Fruit fly (Drosophila melanogaster): ENCODE data around the gene CG33263.
A peak's percentile ranks its signal among the peaks of the same experiment; 100 is the strongest.

Gene CG33263

DNA sequence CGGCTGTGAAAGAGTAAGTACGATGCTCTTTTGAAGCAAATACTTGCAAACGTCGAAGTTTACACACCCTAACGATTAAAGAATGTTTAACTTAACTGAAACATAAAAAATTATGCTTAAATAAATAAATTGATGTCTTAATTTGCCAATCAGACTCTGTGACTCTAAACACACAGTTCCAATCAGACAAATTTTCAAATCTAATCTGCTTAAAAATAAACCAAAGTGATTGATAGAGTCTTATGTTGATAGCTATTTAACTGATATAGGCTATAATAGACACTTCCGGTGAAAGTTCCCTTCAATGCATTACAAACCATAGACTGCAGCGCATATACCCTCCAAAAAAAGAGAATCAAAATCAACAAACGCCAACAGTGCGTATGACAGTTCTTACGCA, 27.6 kb upstream of the CG33263 start (continued):
- TF ChIP-seq Pdp1 (GFP tag; optimal IDR thresholded peaks at IDR 0.05) (peak in 1 of 2 experiments; percentile 81), ro (GFP tag; IDR thresholded peaks at IDR 0.05) (no peak), CG1647 (GFP tag; optimal IDR thresholded peaks at IDR 0.05) (no peak), CoRest (tag; optimal IDR thresholded peaks at IDR 0.05) (peak; percentile 6)

DNA sequence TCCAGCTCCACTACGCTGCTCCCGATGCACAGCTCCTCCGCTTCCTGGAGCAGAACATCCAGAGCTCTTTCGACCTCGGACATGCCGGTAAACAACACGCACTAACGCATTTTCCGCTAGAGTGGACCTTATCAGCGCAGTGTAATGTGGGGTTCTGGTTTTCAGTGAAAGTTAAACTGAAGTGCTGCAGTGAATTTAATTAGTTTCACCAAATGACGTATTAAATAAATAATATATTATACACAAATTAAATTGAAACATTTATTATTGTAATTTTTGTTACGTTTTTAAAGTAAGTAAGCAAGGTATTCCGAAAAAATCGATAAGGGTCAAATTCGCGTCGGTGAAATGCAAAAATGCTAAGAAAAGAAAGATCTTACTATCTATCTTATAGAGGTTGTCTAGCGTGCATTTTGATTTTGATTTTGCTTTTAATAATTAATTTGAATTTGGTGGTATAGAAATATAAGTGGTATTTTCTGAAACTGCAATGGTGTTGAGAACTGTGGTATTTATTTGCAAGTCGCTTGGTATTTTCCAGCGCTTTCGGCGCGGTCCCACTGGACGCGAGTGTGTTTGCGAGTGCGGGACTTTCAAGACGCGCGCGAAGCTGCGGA, 26.3 kb upstream of the CG33263 start, which contains the start of the genes JMJD7 and CG10738:
Gene JMJD7, minus strand, starts transcription at position 107 of the 617 bp plus-strand sequence.
Gene CG10738, plus strand, starts transcription at position 594 of the 617 bp plus-strand sequence.
- no peak for TF ChIP-seq tll (GFP tag; optimal IDR thresholded peaks at IDR 0.05)
- peak; percentile 35 for TF ChIP-seq Fer3 (tag; optimal IDR thresholded peaks at IDR 0.05)
- peak; percentile 79 for TF ChIP-seq Sox100B (GFP tag; optimal IDR thresholded peaks at IDR 0.05)
- peak; percentile 86 for TF ChIP-seq CG11456 (GFP tag; IDR thresholded peaks at IDR 0.05)
- TF ChIP-seq HLH4C (GFP tag; IDR thresholded peaks at IDR 0.05; ENCODE audit: partially characterized antibody) = no peak
- no peak for TF ChIP-seq CG3407 (GFP tag; optimal IDR thresholded peaks at IDR 0.05)
- peak; percentile 53; the same call in 1 of the 2 replicates for TF ChIP-seq cas (GFP tag; IDR thresholded peaks at IDR 0.05)
- TF ChIP-seq CG1233 (GFP tag; optimal IDR thresholded peaks at IDR 0.05) = no peak
- peak; percentile 84 for TF ChIP-seq Ada2b (GFP tag; IDR thresholded peaks at IDR 0.05)
- TF ChIP-seq CG8388 (GFP tag; optimal IDR thresholded peaks at IDR 0.05) = no peak
- TF ChIP-seq Rfx (GFP tag; IDR thresholded peaks at IDR 0.05) = peak; percentile 88
- peak; percentile 51; the same call in 1 of the 2 replicates for TF ChIP-seq CG31441 (GFP tag; IDR thresholded peaks at IDR 0.05)
- peak; percentile 27 for TF ChIP-seq CG6813 (GFP tag; optimal IDR thresholded peaks at IDR 0.05)
- no peak for TF ChIP-seq sna (GFP tag; IDR thresholded peaks at IDR 0.05; ENCODE audit: partially characterized antibody)
- no peak for TF ChIP-seq sd (tag; optimal IDR thresholded peaks at IDR 0.05)
- TF ChIP-seq nau (GFP tag; optimal IDR thresholded peaks at IDR 0.05) = no peak
- TF ChIP-seq CG11504 (tag; optimal IDR thresholded peaks at IDR 0.05) = peak; percentile 81
- TF ChIP-seq CG7839 (tag; optimal IDR thresholded peaks at IDR 0.05) = peak; percentile 11
- TF ChIP-seq dmrt99B (tag; optimal IDR thresholded peaks at IDR 0.05) = peak; percentile 18
- no peak for TF ChIP-seq NC2β (GFP tag; optimal IDR thresholded peaks at IDR 0.05)
- peak; percentile 58; the same call in 1 of the 2 replicates for TF ChIP-seq Awh (GFP tag; IDR thresholded peaks at IDR 0.05)
- no peak for TF ChIP-seq CG12299 (tag; optimal IDR thresholded peaks at IDR 0.05)
- no peak for TF ChIP-seq ewg (GFP tag; optimal IDR thresholded peaks at IDR 0.05)
- no peak for TF ChIP-seq grn (GFP tag; optimal IDR thresholded peaks at IDR 0.05)
- TF ChIP-seq tin (GFP tag; optimal IDR thresholded peaks at IDR 0.05) = peak; percentile 87
- TF ChIP-seq gsb-n (tag; optimal IDR thresholded peaks at IDR 0.05) = no peak
- no peak for TF ChIP-seq Jarid2 (GFP tag; optimal IDR thresholded peaks at IDR 0.05)
- TF ChIP-seq Mes4 (GFP tag; optimal IDR thresholded peaks at IDR 0.05) = no peak
- peak; percentile 31 for TF ChIP-seq CG10979 (tag; optimal IDR thresholded peaks at IDR 0.05)
- no peak for TF ChIP-seq br (optimal IDR thresholded peaks at IDR 0.05)
- TF ChIP-seq mam (GFP tag; optimal IDR thresholded peaks at IDR 0.05) = peak; percentile 19
- TF ChIP-seq pfk (GFP tag; optimal IDR thresholded peaks at IDR 0.05) = no peak
- TF ChIP-seq ham (GFP tag; IDR thresholded peaks at IDR 0.05) = no peak
- TF ChIP-seq gfzf (GFP tag; optimal IDR thresholded peaks at IDR 0.05) = peak; percentile 87
- no peak for TF ChIP-seq chn (GFP tag; optimal IDR thresholded peaks at IDR 0.05)
- no peak for TF ChIP-seq crc (GFP tag; optimal IDR thresholded peaks at IDR 0.05)
- no peak for TF ChIP-seq CG10462 (GFP tag; optimal IDR thresholded peaks at IDR 0.05)
- TF ChIP-seq luna (GFP tag; optimal IDR thresholded peaks at IDR 0.05) = no peak
- no peak for TF ChIP-seq Hey (tag; optimal IDR thresholded peaks at IDR 0.05)
- TF ChIP-seq Hmx (GFP tag; optimal IDR thresholded peaks at IDR 0.05) = no peak
- TF ChIP-seq pnt (GFP tag; optimal IDR thresholded peaks at IDR 0.05) = no peak
- TF ChIP-seq Dref (GFP tag; IDR thresholded peaks at IDR 0.05) = no peak; the same call in 1 of the 2 replicates
- TF ChIP-seq D (optimal IDR thresholded peaks at IDR 0.05) = no peak
- peak; percentile 68 for TF ChIP-seq D (GFP tag; optimal IDR thresholded peaks at IDR 0.05)
- TF ChIP-seq en (GFP tag; optimal IDR thresholded peaks at IDR 0.05) = no peak
